Worm (Caenorhabditis elegans) whole organism, midembryonic: ENCODE measurements around the gene nlp-34.

Experiments used
- T22C8.4 ChIP-seq: fragments of 200-800 bp; sonication (Bioruptor generic); IDR thresholded peaks from 2 replicates; pipeline ENCODE4 v1.3.6; 2022; ENCODE audit warnings: missing genetic modification characterization, missing compliant biosample characterization
- cog-1 ChIP-seq: sonication (generic microtip); optimal IDR thresholded peaks from 2 replicates; lab custom pipeline; 2016; ENCODE audit warnings: missing genetic modification characterization, missing compliant biosample characterization
- flt-1 ChIP-seq: fragments of 200-800 bp; sonication (Bioruptor generic); IDR thresholded peaks from 2 replicates; pipeline ENCODE4 v1.3.6; 2022; ENCODE audit warnings: missing genetic modification characterization, missing compliant biosample characterization
- klf-2 ChIP-seq: fragments of 200-800 bp; sonication (Bioruptor generic); conservative IDR thresholded peaks from 2 replicates; pipeline ENCODE4 v1.3.6; 2022; ENCODE audit warnings: missing genetic modification reagents, missing genetic modification characterization, missing compliant biosample characterization
- med-1 ChIP-seq: sonication (generic microtip); optimal IDR thresholded peaks from 2 replicates; lab custom pipeline; 2017; ENCODE audit warnings: missing genetic modification characterization, mild to moderate bottlenecking, missing compliant biosample characterization, antibody characterized with exemption, missing genetic modification reagents; ENCODE audit not compliant: insufficient read depth
- ref-1 ChIP-seq: fragments of 200-800 bp; sonication (Bioruptor generic); conservative IDR thresholded peaks from 2 replicates; pipeline ENCODE4 v1.3.6; 2022; ENCODE audit warnings: missing genetic modification reagents, missing genetic modification characterization, missing compliant biosample characterization
- tab-1 ChIP-seq: fragments of 200-800 bp; sonication (Bioruptor generic); IDR thresholded peaks from 2 replicates; pipeline ENCODE4 v1.3.6; 2022; ENCODE audit warnings: missing genetic modification characterization, missing compliant biosample characterization
- ztf-23 ChIP-seq: fragments of 200-800 bp; sonication (Bioruptor generic); IDR thresholded peaks from 2 replicates; pipeline ENCODE4 v1.3.6; 2022; ENCODE audit warnings: missing genetic modification reagents, missing genetic modification characterization, missing compliant biosample characterization
- ztf-29 ChIP-seq: fragments of 200-800 bp; sonication (Bioruptor generic); IDR thresholded peaks from 2 replicates; pipeline ENCODE4 v1.3.6; 2022; ENCODE audit warnings: missing genetic modification reagents, missing genetic modification characterization, missing compliant biosample characterization

Gene nlp-34

ce11 chrV:3967762-3968161 is 11.2 kb downstream of the nlp-34 start, which contains the start of gene cyp-34A8:
Gene cyp-34A8, minus strand, starts transcription at chrV:3967823.
- TF ChIP-seq ref-1 (GFP tag; lab: Robert Waterston, UW) (no peak), cog-1 (tag; lab: Kevin White, UChicago) (no peak)

ce11 chrV:3963715-3964114 is 15.2 kb downstream of the nlp-34 start, which contains the start of gene cyp-34A7:
Gene cyp-34A7, minus strand, starts transcription at chrV:3963815.
- TF ChIP-seq klf-2 (GFP tag; lab: Robert Waterston, UW) (no peak), ref-1 (GFP tag; lab: Robert Waterston, UW) (no peak), med-1 (no peak), T22C8.4 (no peak)

ce11 chrV:3961235-3961634 is 17.7 kb downstream of the nlp-34 start, which contains the start of gene cyp-34A6:
Gene cyp-34A6, minus strand, starts transcription at chrV:3961335.
- no peak for TF ChIP-seq T22C8.4
- no peak for TF ChIP-seq flt-1 (GFP tag; lab: Robert Waterston, UW)
- TF ChIP-seq tab-1 = no peak
- no peak for TF ChIP-seq ztf-23
- no peak for TF ChIP-seq med-1
- no peak for TF ChIP-seq klf-2 (GFP tag; lab: Robert Waterston, UW)
- TF ChIP-seq ref-1 (GFP tag; lab: Robert Waterston, UW) = no peak
- no peak for TF ChIP-seq ztf-29 (GFP tag; lab: Robert Waterston, UW)
- TF ChIP-seq cog-1 (tag; lab: Kevin White, UChicago) = no peak

- TF ChIP-seq cog-1 (tag; lab: Kevin White, UChicago) (no peak), ztf-23 (no peak), med-1 (no peak), T22C8.4 (no peak), klf-2 (GFP tag; lab: Robert Waterston, UW) (no peak), tab-1 (no peak), ref-1 (GFP tag; lab: Robert Waterston, UW) (no peak)
These were observed 21.3 kb downstream of the nlp-34 start, which contains the start of gene cyp-34A5 for ce11 chrV:3957608-3958007. Gene cyp-34A5, minus strand, starts transcription at chrV:3957708.

ce11 chrV:3953739-3954138 is 25.2 kb downstream of the nlp-34 start, which contains the start of gene str-247:
Gene str-247, plus strand, starts transcription at chrV:3954039.
- no peak for TF ChIP-seq ztf-23
- no peak for TF ChIP-seq flt-1 (GFP tag; lab: Robert Waterston, UW)
- no peak for TF ChIP-seq T22C8.4
- no peak for TF ChIP-seq ztf-29 (GFP tag; lab: Robert Waterston, UW)
- TF ChIP-seq tab-1 = no peak
- no peak for TF ChIP-seq med-1
- TF ChIP-seq ref-1 (GFP tag; lab: Robert Waterston, UW) = no peak
- TF ChIP-seq cog-1 (tag; lab: Kevin White, UChicago) = no peak
- TF ChIP-seq klf-2 (GFP tag; lab: Robert Waterston, UW) = no peak

- TF ChIP-seq tab-1 = no peak
- TF ChIP-seq cog-1 (tag; lab: Kevin White, UChicago) = no peak
- no peak for TF ChIP-seq flt-1 (GFP tag; lab: Robert Waterston, UW)
- TF ChIP-seq T22C8.4 = no peak
- TF ChIP-seq klf-2 (GFP tag; lab: Robert Waterston, UW) = no peak
- TF ChIP-seq ztf-23 = no peak
- TF ChIP-seq med-1 = no peak
- no peak for TF ChIP-seq ref-1 (GFP tag; lab: Robert Waterston, UW)
- no peak for TF ChIP-seq ztf-29 (GFP tag; lab: Robert Waterston, UW)
These were observed 29.2 kb downstream of the nlp-34 start, which contains the start of gene dach-1 for ce11 chrV:3949723-3950122. Gene dach-1, plus strand, starts transcription at chrV:3950023.

ce11 chrV:3945053-3945452 is 33.9 kb downstream of the nlp-34 start, which contains the start of gene cyp-35B3:
Gene cyp-35B3, plus strand, starts transcription at chrV:3945353.
- TF ChIP-seq ztf-23 = no peak
- TF ChIP-seq klf-2 (GFP tag; lab: Robert Waterston, UW) = no peak

- TF ChIP-seq T22C8.4 = no peak
- TF ChIP-seq ref-1 (GFP tag; lab: Robert Waterston, UW) = no peak
- no peak for TF ChIP-seq cog-1 (tag; lab: Kevin White, UChicago)
- no peak for TF ChIP-seq ztf-23
- TF ChIP-seq med-1 = no peak
- no peak for TF ChIP-seq klf-2 (GFP tag; lab: Robert Waterston, UW)
- TF ChIP-seq flt-1 (GFP tag; lab: Robert Waterston, UW) = no peak
- TF ChIP-seq tab-1 = no peak
- no peak for TF ChIP-seq ztf-29 (GFP tag; lab: Robert Waterston, UW)
These were observed 35.6 kb downstream of the nlp-34 start for ce11 chrV:3943364-3943763.

ce11 chrV:3941860-3942259 is 37.1 kb downstream of the nlp-34 start, which contains the start of gene cyp-35B2:
Gene cyp-35B2, plus strand, starts transcription at chrV:3942160.
- TF ChIP-seq ztf-29 (GFP tag; lab: Robert Waterston, UW) = no peak
- no peak for TF ChIP-seq klf-2 (GFP tag; lab: Robert Waterston, UW)
- TF ChIP-seq tab-1 = no peak
- no peak for TF ChIP-seq ref-1 (GFP tag; lab: Robert Waterston, UW)

ce11 chrV:3938789-3939188 is 40.1 kb downstream of the nlp-34 start, which contains the start of gene cyp-35B1:
Gene cyp-35B1, plus strand, starts transcription at chrV:3939032.
- TF ChIP-seq T22C8.4 (no peak), ref-1 (GFP tag; lab: Robert Waterston, UW) (no peak), med-1 (no peak), cog-1 (tag; lab: Kevin White, UChicago) (no peak), tab-1 (no peak), ztf-23 (no peak), flt-1 (GFP tag; lab: Robert Waterston, UW) (no peak)

ce11 chrV:3935892-3936478 is 42.9 kb downstream of the nlp-34 start, which contains the start of gene cyp-35A5:
Gene cyp-35A5, plus strand, starts transcription at chrV:3936326.
- TF ChIP-seq T22C8.4 (no peak), klf-2 (GFP tag; lab: Robert Waterston, UW) (no peak), ref-1 (GFP tag; lab: Robert Waterston, UW) (no peak), ztf-29 (GFP tag; lab: Robert Waterston, UW) (no peak), ztf-23 (no peak), flt-1 (GFP tag; lab: Robert Waterston, UW) (no peak), tab-1 (no peak), med-1 (no peak), cog-1 (tag; lab: Kevin White, UChicago) (no peak)
